Fruit fly (Drosophila melanogaster) whole organism, wandering third instar larva: ENCODE results near the gene euc.

Experiments used
- Hr78 ChIP-seq: fragments of >200 bp; optimal IDR thresholded peaks from 2 replicates; lab custom pipeline; 2017; ENCODE audit warnings: missing biosample characterization, missing genetic modification characterization
- tai ChIP-seq: sonication (Bioruptor generic); optimal IDR thresholded peaks from 2 replicates; lab custom pipeline; 2016; ENCODE audit warnings: missing biosample characterization, missing genetic modification characterization

DNA sequence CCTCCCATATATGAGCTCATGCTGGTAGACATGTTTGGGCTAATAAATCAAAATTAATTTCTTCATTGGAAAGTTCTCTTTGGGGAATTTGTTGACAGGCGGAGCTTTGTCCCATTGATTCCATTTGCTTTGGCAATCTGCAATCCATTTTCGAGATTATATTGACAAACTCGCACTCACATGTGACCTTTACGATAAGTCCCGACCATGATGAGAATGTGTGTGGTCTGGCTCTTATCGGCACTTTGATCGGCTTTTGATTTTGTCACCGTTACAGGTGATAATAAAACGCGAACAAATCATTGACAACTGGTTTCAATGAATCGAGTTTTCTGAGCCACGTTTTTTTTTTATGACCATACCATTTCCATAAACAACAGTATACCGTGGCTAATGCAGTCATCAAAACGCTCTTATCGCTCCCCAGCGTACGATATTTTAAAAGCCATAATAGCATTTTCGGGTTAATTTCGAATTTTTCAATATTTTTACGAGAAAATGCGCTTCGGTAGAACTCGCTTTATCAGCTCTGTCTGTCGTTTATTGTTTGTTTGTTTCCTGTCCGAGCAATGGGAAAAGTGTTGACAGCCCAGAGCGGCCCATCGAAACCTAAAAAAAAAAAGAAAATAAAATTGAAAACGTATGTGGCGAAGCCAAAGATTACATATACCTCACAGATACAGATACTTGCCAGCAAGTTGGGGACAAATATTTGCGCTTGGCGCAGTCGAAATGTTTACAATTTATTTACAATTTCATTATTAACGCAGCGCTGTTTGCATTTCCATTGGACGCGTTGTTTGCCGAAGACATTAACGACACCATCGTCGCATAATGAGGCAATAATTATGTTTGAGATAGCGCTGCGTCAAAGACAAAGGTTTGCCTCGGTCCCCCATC lies 19.0 kb upstream of the euc start:
- TF ChIP-seq Hr78 (GFP tag; lab: Kevin White, UChicago) (no peak), tai (GFP tag; lab: Kevin White, UChicago) (no peak)
